Worm (Caenorhabditis elegans) whole organism, young adult: ENCODE data around the gene srg-7.

Experiments
- B0019.2 ChIP-seq: fragments of 200-800 bp; sonication (Bioruptor generic); conservative IDR thresholded peaks from 2 replicates; pipeline ENCODE4 v1.3.6; 2022; ENCODE audit warnings: missing genetic modification reagents, missing genetic modification characterization, missing compliant biosample characterization
- B0336.3 ChIP-seq: fragments of 200-800 bp; sonication (Bioruptor generic); IDR thresholded peaks from 2 replicates; pipeline ENCODE4 v1.3.6; 2022; ENCODE audit warnings: missing genetic modification characterization, missing compliant biosample characterization
- C06A6.2 ChIP-seq: fragments of 200-800 bp; sonication (Bioruptor generic); conservative IDR thresholded peaks from 2 replicates; pipeline ENCODE4 v1.3.6; 2022; ENCODE audit warnings: missing genetic modification characterization, missing compliant biosample characterization
- F10E7.11 ChIP-seq: sonication (generic microtip); optimal IDR thresholded peaks from 2 replicates; lab custom pipeline; 2017; ENCODE audit warnings: mild to moderate bottlenecking, missing genetic modification characterization, moderate library complexity, missing compliant biosample characterization
- F23B12.7 ChIP-seq: sonication (generic microtip); optimal IDR thresholded peaks from 2 replicates; lab custom pipeline; 2017; ENCODE audit warnings: missing genetic modification characterization, mild to moderate bottlenecking, missing compliant biosample characterization, antibody characterized with exemption, moderate library complexity; ENCODE audit not compliant: insufficient read depth
- F37B4.10 ChIP-seq: fragments of 200-800 bp; sonication (Bioruptor generic); IDR thresholded peaks from 2 replicates; pipeline ENCODE4 v1.3.6; 2022; ENCODE audit warnings: missing genetic modification characterization, missing compliant biosample characterization
- F49E8.2 ChIP-seq: sonication (generic microtip); optimal IDR thresholded peaks from 3 replicates; lab custom pipeline; 2017; ENCODE audit warnings: missing genetic modification characterization, mild to moderate bottlenecking, missing compliant biosample characterization, antibody characterized with exemption, moderate library complexity; ENCODE audit not compliant: insufficient read depth
- F52B5.7 ChIP-seq: sonication (generic microtip); optimal IDR thresholded peaks from 2 replicates; lab custom pipeline; 2016; ENCODE audit warnings: mild to moderate bottlenecking, missing genetic modification characterization, missing compliant biosample characterization
- F55B11.4 ChIP-seq: sonication (generic microtip); optimal IDR thresholded peaks from 2 replicates; lab custom pipeline; 2016; ENCODE audit warnings: missing compliant biosample characterization, missing genetic modification characterization, borderline replicate concordance; ENCODE audit not compliant: insufficient read depth
- F57C9.4 ChIP-seq: sonication (generic microtip); optimal IDR thresholded peaks from 2 replicates; lab custom pipeline; 2017; ENCODE audit warnings: mild to moderate bottlenecking, missing genetic modification characterization, missing compliant biosample characterization
- K11D2.4 ChIP-seq: fragments of 200-800 bp; sonication (Bioruptor generic); IDR thresholded peaks from 2 replicates; pipeline ENCODE4 v1.3.6; 2022; ENCODE audit warnings: missing genetic modification reagents, missing genetic modification characterization, missing compliant biosample characterization
- T26A5.8 ChIP-seq: sonication (generic microtip); optimal IDR thresholded peaks from 2 replicates; lab custom pipeline; 2016; ENCODE audit warnings: missing genetic modification characterization, missing compliant biosample characterization
- Y53G8AR.9 ChIP-seq: fragments of 200-800 bp; sonication (Bioruptor generic); conservative IDR thresholded peaks from 2 replicates; pipeline ENCODE4 v1.3.6; 2022; ENCODE audit warnings: missing genetic modification reagents, missing genetic modification characterization, missing compliant biosample characterization
- aptf-3 ChIP-seq: fragments of 200-800 bp; sonication (Bioruptor generic); IDR thresholded peaks from 2 replicates; pipeline ENCODE4 v1.3.6; 2022; ENCODE audit warnings: missing genetic modification characterization, missing compliant biosample characterization
- athp-1 ChIP-seq: sonication (generic microtip); optimal IDR thresholded peaks from 2 replicates; lab custom pipeline; 2017; ENCODE audit warnings: mild to moderate bottlenecking, missing genetic modification characterization, missing compliant biosample characterization
- attf-5 ChIP-seq: fragments of 200-800 bp; sonication (Bioruptor generic); optimal IDR thresholded peaks from 2 replicates; lab custom pipeline; 2018; ENCODE audit warnings: mild to moderate bottlenecking, missing genetic modification characterization, missing compliant biosample characterization
- bed-2 ChIP-seq: fragments of 200-800 bp; sonication (Bioruptor generic); IDR thresholded peaks from 2 replicates; pipeline ENCODE4 v1.3.6; 2022; ENCODE audit warnings: missing genetic modification reagents, missing genetic modification characterization, missing compliant biosample characterization
- ceh-100 ChIP-seq: fragments of 200-800 bp; sonication (Bioruptor generic); IDR thresholded peaks from 2 replicates; pipeline ENCODE4 v1.3.6; 2022; ENCODE audit warnings: missing genetic modification reagents, missing genetic modification characterization, missing compliant biosample characterization
- ceh-27 ChIP-seq: fragments of 200-800 bp; sonication (Bioruptor generic); optimal IDR thresholded peaks from 2 replicates; lab custom pipeline; 2018; ENCODE audit warnings: mild to moderate bottlenecking, missing genetic modification characterization, moderate library complexity, missing compliant biosample characterization
- ceh-58 ChIP-seq: fragments of 200-800 bp; sonication (Bioruptor generic); IDR thresholded peaks from 2 replicates; pipeline ENCODE4 v1.3.6; 2022; ENCODE audit warnings: missing genetic modification characterization, missing compliant biosample characterization
- ceh-79 ChIP-seq: sonication (generic microtip); optimal IDR thresholded peaks from 2 replicates; lab custom pipeline; 2017; ENCODE audit warnings: mild to moderate bottlenecking, missing genetic modification characterization, missing compliant biosample characterization
- chd-7 ChIP-seq: sonication (generic microtip); optimal IDR thresholded peaks from 2 replicates; lab custom pipeline; 2016; ENCODE audit warnings: mild to moderate bottlenecking, missing genetic modification characterization, moderate library complexity, missing compliant biosample characterization
- die-1 ChIP-seq: sonication (generic microtip); optimal IDR thresholded peaks from 2 replicates; lab custom pipeline; 2016; ENCODE audit warnings: missing genotype, mild to moderate bottlenecking, missing genetic modification characterization, missing compliant biosample characterization
- dpff-1 ChIP-seq: sonication (generic microtip); optimal IDR thresholded peaks from 2 replicates; lab custom pipeline; 2017; ENCODE audit warnings: mild to moderate bottlenecking, missing genetic modification characterization, missing compliant biosample characterization
- egl-18 ChIP-seq: fragments of 200-800 bp; sonication (Bioruptor generic); IDR thresholded peaks from 2 replicates; pipeline ENCODE4 v1.3.6; 2022; ENCODE audit warnings: missing genetic modification reagents, missing genetic modification characterization, missing compliant biosample characterization
- egrh-3 ChIP-seq: fragments of 200-800 bp; sonication (Bioruptor generic); IDR thresholded peaks from 2 replicates; pipeline ENCODE4 v1.3.6; 2022; ENCODE audit warnings: missing genetic modification reagents, missing genetic modification characterization, missing compliant biosample characterization
- ekl-4 ChIP-seq: fragments of 200-800 bp; sonication (Bioruptor generic); IDR thresholded peaks from 2 replicates; pipeline ENCODE4 v1.3.6; 2022; ENCODE audit warnings: missing genetic modification reagents, missing genetic modification characterization, missing compliant biosample characterization
- fkh-3 ChIP-seq: sonication (generic microtip); optimal IDR thresholded peaks from 2 replicates; lab custom pipeline; 2016; ENCODE audit warnings: mild to moderate bottlenecking, missing genetic modification characterization, missing compliant biosample characterization
- hsf-1 ChIP-seq: fragments of 200-800 bp; sonication (Bioruptor generic); IDR thresholded peaks from 2 replicates; pipeline ENCODE4 v1.3.6; 2022; ENCODE audit warnings: missing genetic modification reagents, missing genetic modification characterization, missing compliant biosample characterization
- lag-1 ChIP-seq: fragments of 200-800 bp; sonication (Bioruptor generic); IDR thresholded peaks from 2 replicates; pipeline ENCODE4 v1.3.6; 2022; ENCODE audit warnings: missing genetic modification reagents, missing genetic modification characterization, missing compliant biosample characterization
- lin-35 ChIP-seq, 3 experiments: fragments of 150-350 bp in 2 of 3; sonication (generic microtip) in 1 of 3; optimal IDR thresholded peaks; 2 replicates each; lab custom pipeline; 2014 to 2018; ENCODE audit warnings: missing biosample characterization in 3 of 3, missing genetic modification characterization in 3 of 3, missing genetic modification reagents in 3 of 3
- madf-6 ChIP-seq: fragments of 200-800 bp; sonication (Bioruptor generic); IDR thresholded peaks from 2 replicates; pipeline ENCODE4 v1.3.6; 2022; ENCODE audit warnings: missing genetic modification reagents, missing genetic modification characterization, missing compliant biosample characterization
- madf-8 ChIP-seq: fragments of 200-800 bp; sonication (Bioruptor generic); conservative IDR thresholded peaks from 2 replicates; pipeline ENCODE4 v1.3.6; 2022; ENCODE audit warnings: missing genetic modification reagents, missing genetic modification characterization, missing compliant biosample characterization
- nfya-2 ChIP-seq: fragments of 200-800 bp; sonication (Bioruptor generic); IDR thresholded peaks from 2 replicates; pipeline ENCODE4 v1.3.6; 2022; ENCODE audit warnings: missing genetic modification reagents, missing genetic modification characterization, missing compliant biosample characterization
- nfyb-1 ChIP-seq: fragments of 200-800 bp; sonication (Bioruptor generic); IDR thresholded peaks from 2 replicates; pipeline ENCODE4 v1.3.6; 2022; ENCODE audit warnings: missing genetic modification reagents, missing genetic modification characterization, missing compliant biosample characterization
- rec-8 ChIP-seq, 2 experiments: sonication (generic microtip); optimal IDR thresholded peaks; 2 replicates each; lab custom pipeline; 2016; ENCODE audit warnings: mild to moderate bottlenecking in 2 of 2, missing genetic modification characterization in 2 of 2, missing genetic modification reagents in 2 of 2, missing genotype in 2 of 2, missing biosample characterization in 1 of 2, missing compliant biosample characterization in 1 of 2, moderate library complexity in 1 of 2
- sdz-38 ChIP-seq: sonication (generic microtip); optimal IDR thresholded peaks from 2 replicates; lab custom pipeline; 2016; ENCODE audit warnings: missing genotype, missing genetic modification characterization, missing compliant biosample characterization
- sea-2 ChIP-seq: fragments of 200-800 bp; sonication (Bioruptor generic); IDR thresholded peaks from 2 replicates; pipeline ENCODE4 v1.3.6; 2022; ENCODE audit warnings: missing genetic modification characterization, missing compliant biosample characterization
- snpc-1.1 ChIP-seq: sonication (generic microtip); optimal IDR thresholded peaks from 2 replicates; lab custom pipeline; 2017; ENCODE audit warnings: missing genetic modification characterization, mild to moderate bottlenecking, missing compliant biosample characterization, antibody characterized with exemption, moderate library complexity, missing genotype, missing genetic modification reagents; ENCODE audit not compliant: insufficient read depth
- sptf-2 ChIP-seq: fragments of 200-800 bp; sonication (Bioruptor generic); optimal IDR thresholded peaks from 2 replicates; lab custom pipeline; 2018; ENCODE audit warnings: mild to moderate bottlenecking, missing genetic modification characterization, missing compliant biosample characterization
- tlf-1 ChIP-seq: fragments of 200-800 bp; sonication (Bioruptor generic); optimal IDR thresholded peaks from 2 replicates; lab custom pipeline; 2018; ENCODE audit warnings: mild to moderate bottlenecking, missing genetic modification characterization, missing compliant biosample characterization
- unc-130 ChIP-seq: sonication (generic microtip); optimal IDR thresholded peaks from 2 replicates; lab custom pipeline; 2016; ENCODE audit warnings: missing genetic modification reagents, missing genetic modification characterization, missing compliant biosample characterization
- xnd-1 ChIP-seq: sonication (generic microtip); optimal IDR thresholded peaks from 2 replicates; lab custom pipeline; 2016; ENCODE audit warnings: missing genotype, missing genetic modification reagents, missing genetic modification characterization, missing compliant biosample characterization
- zfh-2 ChIP-seq: fragments of 200-800 bp; sonication (Bioruptor generic); conservative IDR thresholded peaks from 2 replicates; pipeline ENCODE4 v1.3.6; 2022; ENCODE audit warnings: missing genetic modification reagents, missing genetic modification characterization, missing compliant biosample characterization
- ztf-18 ChIP-seq: sonication (generic microtip); optimal IDR thresholded peaks from 2 replicates; lab custom pipeline; 2016; ENCODE audit warnings: missing genotype, mild to moderate bottlenecking, missing genetic modification characterization, missing compliant biosample characterization
- ztf-25 ChIP-seq: fragments of 200-800 bp; sonication (Bioruptor generic); IDR thresholded peaks from 2 replicates; pipeline ENCODE4 v1.3.6; 2022; ENCODE audit warnings: missing genetic modification reagents, missing genetic modification characterization, missing compliant biosample characterization
- ztf-26 ChIP-seq: sonication (generic microtip); optimal IDR thresholded peaks from 2 replicates; lab custom pipeline; 2017; ENCODE audit warnings: missing genetic modification characterization, missing compliant biosample characterization
- ztf-3 ChIP-seq: fragments of 200-800 bp; sonication (Bioruptor generic); optimal IDR thresholded peaks from 2 replicates; lab custom pipeline; 2018; ENCODE audit warnings: mild to moderate bottlenecking, missing genetic modification characterization, missing compliant biosample characterization

The srg-7 gene

DNA sequence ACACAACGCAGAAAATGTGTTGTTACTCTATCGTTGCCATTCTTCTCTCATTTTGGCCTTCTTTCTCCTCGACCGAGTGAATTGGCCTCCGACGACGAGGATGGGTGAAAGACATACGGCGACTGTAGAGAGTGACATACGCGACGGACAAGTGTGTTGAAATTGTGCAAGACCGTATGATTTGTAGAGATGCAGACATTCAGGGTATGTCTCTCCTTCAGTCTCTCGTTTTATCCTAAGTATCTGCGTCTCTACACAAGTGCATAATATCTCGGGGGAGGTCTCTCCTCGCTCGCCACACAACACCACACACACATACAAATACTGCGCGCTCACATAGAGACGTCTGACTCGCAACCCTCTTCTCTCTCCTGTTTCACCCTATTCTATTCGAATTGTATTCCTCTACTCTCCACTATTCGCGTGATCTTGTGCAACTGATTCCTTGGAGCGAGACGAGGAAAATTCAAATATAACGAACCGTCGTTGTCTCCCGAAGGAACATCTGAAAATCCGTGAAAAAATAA is 12.2 kb upstream of the srg-7 start, which contains the start of gene hmg-1.2 (continued):
- peak in 1 of 3 experiments; percentile 42 for TF ChIP-seq lin-35 (GFP tag; optimal IDR thresholded peaks at IDR 0.05; lab: Kevin White, UChicago)
- no peak for TF ChIP-seq rec-8 (tag; optimal IDR thresholded peaks at IDR 0.05; lab: Kevin White, UChicago)
- no peak for TF ChIP-seq F49E8.2 (tag; lab: Kevin White, UChicago)
- no peak for TF ChIP-seq T26A5.8
- peak; percentile 38; the same call in 1 of the 2 replicates for TF ChIP-seq madf-6
- peak; percentile 55 for TF ChIP-seq tlf-1
- TF ChIP-seq ceh-100 (GFP tag; lab: Robert Waterston, UW), result no peak
- TF ChIP-seq F52B5.7, result no peak
- TF ChIP-seq F37B4.10 (GFP tag; lab: Robert Waterston, UW), result no peak
- TF ChIP-seq ztf-18 (tag; lab: Kevin White, UChicago), result peak; percentile 18
- no peak for TF ChIP-seq die-1 (tag; lab: Kevin White, UChicago)
- TF ChIP-seq egl-18 (GFP tag; lab: Robert Waterston, UW), result 0 out of 2 replicates have a peak, but pooled peaks have one; percentile 35
- TF ChIP-seq hsf-1, result no peak
- no peak for TF ChIP-seq F57C9.4
- no peak for TF ChIP-seq dpff-1 (tag; lab: Kevin White, UChicago)
- TF ChIP-seq ceh-58 (GFP tag; lab: Robert Waterston, UW), result no peak
- no peak for TF ChIP-seq aptf-3
- no peak for TF ChIP-seq snpc-1.1 (tag; lab: Kevin White, UChicago)
- 0 out of 2 replicates have a peak, but pooled peaks have one; percentile 9 for TF ChIP-seq K11D2.4 (GFP tag; lab: Robert Waterston, UW)
- TF ChIP-seq xnd-1 (tag; lab: Kevin White, UChicago), result no peak
- TF ChIP-seq C06A6.2, result 0 out of 2 replicates have a peak, but pooled peaks have one; percentile 48
- no peak for TF ChIP-seq Y53G8AR.9 (GFP tag; lab: Robert Waterston, UW)
- no peak for TF ChIP-seq bed-2
- TF ChIP-seq ekl-4, result no peak; the same call in 1 of the 2 replicates
- no peak for TF ChIP-seq sptf-2
- no peak for TF ChIP-seq nfya-2
- TF ChIP-seq sdz-38 (tag; lab: Kevin White, UChicago), result no peak
- TF ChIP-seq madf-8, result no peak
- peak; percentile 85 for TF ChIP-seq B0336.3 (GFP tag; lab: Robert Waterston, UW)
- no peak for TF ChIP-seq zfh-2 (GFP tag; lab: Robert Waterston, UW)
- no peak for TF ChIP-seq ztf-3
- TF ChIP-seq lag-1 (GFP tag; lab: Robert Waterston, UW), result no peak
- no peak for TF ChIP-seq sea-2 (GFP tag; lab: Robert Waterston, UW)
- peak; percentile 74 for TF ChIP-seq chd-7 (tag; lab: Kevin White, UChicago)
- no peak for TF ChIP-seq unc-130 (GFP tag; lab: Kevin White, UChicago)
- no peak for TF ChIP-seq F23B12.7 (tag; lab: Kevin White, UChicago)
- 0 out of 2 replicates have a peak, but pooled peaks have one; percentile 32 for TF ChIP-seq egrh-3 (GFP tag; lab: Robert Waterston, UW)
- peak; percentile 32 for TF ChIP-seq ceh-79 (tag; lab: Kevin White, UChicago)
- peak; percentile 69 for TF ChIP-seq ztf-26 (tag; lab: Kevin White, UChicago)
- no peak for TF ChIP-seq ztf-25
- no peak for TF ChIP-seq F55B11.4
- TF ChIP-seq ceh-27 (GFP tag; lab: Kevin White, UChicago), result peak; percentile 76
- TF ChIP-seq B0019.2 (GFP tag; lab: Robert Waterston, UW), result no peak
- TF ChIP-seq nfyb-1 (GFP tag; lab: Robert Waterston, UW), result peak; percentile 86
- TF ChIP-seq F10E7.11, result no peak
- peak; percentile 62 for TF ChIP-seq attf-5
- peak; percentile 50 for TF ChIP-seq athp-1 (tag; lab: Kevin White, UChicago)
- TF ChIP-seq fkh-3, result no peak
